Fruit fly (Drosophila melanogaster) whole organism: ENCODE results near the gene sim.

Experiments
- CG8478 ChIP-seq: fragments of >200 bp; optimal IDR thresholded peaks from 2 replicates; lab custom pipeline; 2018; ENCODE audit warnings: inconsistent platforms
- Dll ChIP-seq: fragments of >200 bp; optimal IDR thresholded peaks from 2 replicates; lab custom pipeline; 2017
- pan ChIP-seq: fragments of >200 bp; optimal IDR thresholded peaks from 2 replicates; lab custom pipeline; 2017
- psq ChIP-seq: fragments of >200 bp; optimal IDR thresholded peaks from 2 replicates; lab custom pipeline; 2017
- usp ChIP-seq: fragments of >200 bp; optimal IDR thresholded peaks from 2 replicates; lab custom pipeline; 2017; ENCODE audit warnings: missing biosample characterization, missing genetic modification characterization, mixed read lengths

DNA sequence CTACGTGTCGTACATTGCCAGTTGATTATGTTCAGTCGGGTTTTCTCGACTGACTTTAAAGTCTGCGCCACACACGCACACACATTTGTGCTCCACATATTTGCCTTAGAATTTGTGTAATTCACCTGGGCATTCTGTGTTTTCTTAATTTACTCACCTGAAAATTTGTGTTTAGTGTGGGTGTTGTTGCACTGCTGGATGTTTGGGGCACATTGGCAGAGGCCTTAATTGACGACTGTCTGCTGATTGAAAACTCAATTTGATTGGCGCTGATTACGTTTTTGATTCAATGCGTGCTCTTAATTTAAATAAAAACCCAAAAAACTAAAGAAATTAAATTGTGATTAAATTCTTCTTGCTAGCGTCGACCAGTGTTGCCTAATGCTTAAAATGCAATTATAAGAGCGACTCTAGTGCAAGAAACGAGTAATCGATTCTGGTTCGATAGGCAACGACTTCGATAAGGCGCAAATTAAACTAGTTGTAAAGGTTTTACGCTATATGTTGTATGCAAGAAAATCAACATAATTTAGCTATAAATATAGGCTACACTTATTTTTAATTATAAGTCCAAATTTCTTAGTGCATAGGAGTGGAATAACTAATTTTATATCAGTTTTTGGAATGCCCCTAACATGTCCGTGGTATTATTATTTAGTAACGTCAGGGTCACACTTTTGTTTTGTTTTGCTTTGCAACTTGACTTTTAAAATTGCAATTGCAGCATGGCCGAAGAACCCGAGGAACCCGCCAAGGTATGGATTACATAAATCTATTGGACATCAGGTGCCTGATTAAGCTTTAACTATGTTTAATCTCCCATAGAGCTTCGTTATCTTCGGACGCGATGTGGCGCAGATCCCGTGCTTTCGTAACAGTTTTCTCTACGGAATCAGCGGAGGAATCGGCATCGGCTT, 27.0 kb upstream of the sim start, which contains the start of the genes CG46281 and CG46280:
- no peak for TF ChIP-seq psq
- no peak for TF ChIP-seq pan (lab: Kevin White, UChicago)
- no peak for TF ChIP-seq CG8478 (lab: Kevin White, UChicago)
- no peak for TF ChIP-seq usp (GFP tag; lab: Kevin White, UChicago)
- TF ChIP-seq Dll: no peak
